Fruit fly (Drosophila melanogaster) whole organism, adult: ENCODE data around the gene Sugb.
A peak's percentile ranks its signal among the peaks of the same experiment; 100 is the strongest.

Source experiments
- CG12768 ChIP-seq: fragments of 200-800 bp; sonication (Bioruptor generic); optimal IDR thresholded peaks from 2 replicates; lab custom pipeline; 2017; ENCODE audit warnings: missing biosample characterization, missing genetic modification characterization, mild to moderate bottlenecking, moderate library complexity, missing genetic modification reagents
- CG14711 ChIP-seq: fragments of 200-800 bp; sonication (Bioruptor generic); optimal IDR thresholded peaks from 2 replicates; lab custom pipeline; 2018; ENCODE audit warnings: missing biosample characterization, mild to moderate bottlenecking, missing genetic modification characterization, moderate library complexity
- CG33017 ChIP-seq: fragments of 200-800 bp; sonication (Bioruptor generic); optimal IDR thresholded peaks from 2 replicates; lab custom pipeline; 2018; ENCODE audit warnings: missing biosample characterization, mild to moderate bottlenecking, missing genetic modification characterization, moderate library complexity
- CG5204 ChIP-seq: fragments of 200-800 bp; sonication (Bioruptor generic); optimal IDR thresholded peaks from 2 replicates; lab custom pipeline; 2016; ENCODE audit warnings: missing biosample characterization, missing genetic modification characterization
- CG7045 ChIP-seq: fragments of 200-800 bp; sonication (Bioruptor generic); optimal IDR thresholded peaks from 2 replicates; lab custom pipeline; 2017; ENCODE audit warnings: missing biosample characterization, mild to moderate bottlenecking, missing genetic modification characterization
- CG7101 ChIP-seq: fragments of 200-800 bp; sonication (Bioruptor generic); optimal IDR thresholded peaks from 2 replicates; lab custom pipeline; 2018; ENCODE audit warnings: missing biosample characterization, mild to moderate bottlenecking, missing genetic modification characterization, moderate library complexity
- Clk ChIP-seq: fragments of 200-800 bp; sonication (Bioruptor generic); optimal IDR thresholded peaks from 2 replicates; lab custom pipeline; 2017; ENCODE audit warnings: missing biosample characterization, missing genetic modification characterization
- Hr96 ChIP-seq: fragments of 200-800 bp; sonication (Bioruptor generic); optimal IDR thresholded peaks from 2 replicates; lab custom pipeline; 2016; ENCODE audit warnings: missing biosample characterization, missing genetic modification characterization
- Mnt ChIP-seq: fragments of 200-800 bp; sonication (Bioruptor generic); optimal IDR thresholded peaks from 2 replicates; lab custom pipeline; 2016; ENCODE audit warnings: missing biosample characterization, mild to moderate bottlenecking, missing genetic modification characterization
- cic ChIP-seq: fragments of 200-800 bp; sonication (Bioruptor generic); optimal IDR thresholded peaks from 2 replicates; lab custom pipeline; 2017; ENCODE audit warnings: missing biosample characterization, mild to moderate bottlenecking, missing genetic modification characterization, moderate library complexity
- cnc ChIP-seq, 2 experiments: fragments of >200 bp; optimal IDR thresholded peaks; 2 replicates each; lab custom pipeline; 2017
- kay ChIP-seq: fragments of 200-800 bp; sonication (Bioruptor generic); peaks from one replicate; lab custom pipeline; 2016; ENCODE audit warnings: missing biosample characterization, missing genetic modification characterization, borderline replicate concordance
- tj ChIP-seq: fragments of 200-800 bp; sonication (Bioruptor generic); optimal IDR thresholded peaks from 3 replicates; lab custom pipeline; 2017; ENCODE audit warnings: missing biosample characterization, mild to moderate bottlenecking, missing genetic modification characterization, moderate library complexity
- toe ChIP-seq: fragments of 200-800 bp; sonication (Bioruptor generic); optimal IDR thresholded peaks from 2 replicates; lab custom pipeline; 2016; ENCODE audit warnings: missing biosample characterization, missing genetic modification characterization

Gene Sugb

dm6 chr3L:11721498-11721946, 37.7 kb downstream of the Sugb start:
- peak; percentile 43 for TF ChIP-seq CG33017
- TF ChIP-seq Hr96 = peak; percentile 4
- TF ChIP-seq tj (GFP tag; lab: Kevin White, UChicago) = peak; percentile 77
- no peak for TF ChIP-seq CG7045 (GFP tag; lab: Kevin White, UChicago)
- no peak for TF ChIP-seq cic
- no peak for TF ChIP-seq Clk
- peak; percentile 48 for TF ChIP-seq CG14711
- TF ChIP-seq CG12768 (GFP tag; lab: Kevin White, UChicago) = no peak
- peak; percentile 54 for TF ChIP-seq CG7101 (tag; lab: Kevin White, UChicago)
- TF ChIP-seq toe (GFP tag; lab: Kevin White, UChicago) = no peak
- TF ChIP-seq CG5204 (GFP tag; lab: Kevin White, UChicago) = peak; percentile 4

dm6 chr3L:11728147-11728546, 44.4 kb downstream of the Sugb start, which contains the start of gene sunn:
Gene sunn, plus strand, starts transcription at chr3L:11728348.
- TF ChIP-seq CG7101 (tag; lab: Kevin White, UChicago) (no peak), kay (GFP tag; lab: Kevin White, UChicago) (peak; percentile 86)

dm6 chr3L:11731841-11732240, 48.1 kb downstream of the Sugb start, which contains the start of gene CG32087:
Gene CG32087, plus strand, starts transcription at chr3L:11732141.
- no peak for TF ChIP-seq CG14711
- TF ChIP-seq toe (GFP tag; lab: Kevin White, UChicago) = no peak
- TF ChIP-seq cnc (optimal IDR thresholded peaks at IDR 0.05; lab: Kevin White, UChicago) = no peak
- no peak for TF ChIP-seq Hr96
- TF ChIP-seq Mnt (GFP tag; lab: Kevin White, UChicago) = no peak
- no peak for TF ChIP-seq tj (GFP tag; lab: Kevin White, UChicago)
